Worm (Caenorhabditis elegans): ENCODE measurements around the gene hmg-5.

ce11 chrIV:7692451-7692850 is 46.4 kb upstream of the hmg-5 start:
- no peak for TF ChIP-seq ceh-36 (tag; optimal IDR thresholded peaks at IDR 0.05)
- TF ChIP-seq scrt-1 (GFP tag; IDR thresholded peaks at IDR 0.05): no peak
- no peak for TF ChIP-seq ama-1 (optimal IDR thresholded peaks at IDR 0.05)
- TF ChIP-seq hmbx-1 (tag; optimal IDR thresholded peaks at IDR 0.05): no peak
- TF ChIP-seq hmg-4 (GFP tag; optimal IDR thresholded peaks at IDR 0.05): no peak
- TF ChIP-seq B0310.2 (tag; optimal IDR thresholded peaks at IDR 0.05): no peak
- no peak for TF ChIP-seq tbx-37 (GFP tag; conservative IDR thresholded peaks at IDR 0.05)

Measured in whole organism, early embryonic.